Worm (Caenorhabditis elegans) whole organism, L1 larva: ENCODE measurements around the gene idpb-1.

Source experiments
- alr-1 ChIP-seq: fragments of 200-800 bp; sonication (Bioruptor generic); optimal IDR thresholded peaks from 2 replicates; lab custom pipeline; 2018; ENCODE audit warnings: borderline replicate concordance, mild to moderate bottlenecking, missing genetic modification characterization, missing compliant biosample characterization
- nhr-237 ChIP-seq: fragments of 150-350 bp; optimal IDR thresholded peaks from 2 replicates; lab custom pipeline; 2014; ENCODE audit warnings: missing biosample characterization, missing genetic modification characterization
- sptf-1 ChIP-seq: fragments of 150-350 bp; optimal IDR thresholded peaks from 2 replicates; lab custom pipeline; 2014; ENCODE audit warnings: missing biosample characterization, missing genetic modification characterization

- TF ChIP-seq nhr-237 (no peak), alr-1 (tag; lab: Kevin White, UChicago) (no peak), sptf-1 (tag; lab: Kevin White, UChicago) (no peak)
Measured at ce11 chrII:5067927-5068326, 33.9 kb upstream of the idpb-1 start, which contains the start of gene C27A2.8.
